Fruit fly (Drosophila melanogaster): ENCODE measurements around the gene MnM.

MnM gene

DNA sequence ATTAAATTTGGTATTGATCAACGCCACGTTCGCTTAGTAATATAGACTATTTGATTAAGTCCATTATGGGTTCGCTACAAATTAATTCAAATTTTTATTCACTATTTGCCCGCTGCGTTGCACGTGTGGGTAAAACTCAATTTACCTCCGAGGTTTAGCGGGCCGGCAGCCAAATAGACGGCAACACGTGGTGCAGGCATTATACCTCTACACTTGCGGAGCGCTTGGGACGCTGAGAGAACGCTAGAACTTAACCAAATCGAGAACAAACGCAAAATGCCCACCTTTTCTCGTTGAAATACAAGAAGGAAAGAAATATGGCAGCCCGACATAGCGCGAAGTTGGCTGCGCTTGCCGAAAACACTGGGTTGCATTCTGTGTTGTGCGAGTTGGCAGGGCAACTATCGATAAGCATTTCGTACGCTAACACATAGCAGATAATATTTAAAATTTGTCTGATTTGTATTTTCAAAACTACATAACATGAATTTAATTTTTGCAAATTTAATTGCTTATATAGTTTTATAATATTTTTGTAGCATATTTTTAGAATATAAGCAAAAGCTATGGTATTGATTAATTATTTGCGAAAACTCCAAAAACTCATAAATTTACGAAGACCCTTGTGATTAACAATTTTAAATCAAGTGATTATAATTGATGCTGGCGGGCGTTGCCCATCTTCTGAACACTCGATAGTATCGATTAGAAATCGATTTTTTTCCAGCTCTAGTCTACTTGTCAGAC lies 44.4 kb upstream of the MnM start, which contains the start of the genes RpL28 and eIF1 (continued):
- peak; percentile 84 for TF ChIP-seq gro (GFP tag; optimal IDR thresholded peaks at IDR 0.05)
- TF ChIP-seq CG8478 (optimal IDR thresholded peaks at IDR 0.05), result no peak
- TF ChIP-seq Sox100B (GFP tag; optimal IDR thresholded peaks at IDR 0.05), result peak; percentile 93
- TF ChIP-seq Deaf1 (tag; optimal IDR thresholded peaks at IDR 0.05), result no peak
- TF ChIP-seq CG1024 (GFP tag; IDR thresholded peaks at IDR 0.05), result peak; percentile 84
- no peak for TF ChIP-seq lov (optimal IDR thresholded peaks at IDR 0.05)
- peak; percentile 95 for TF ChIP-seq lov (GFP tag; IDR thresholded peaks at IDR 0.05)
- TF ChIP-seq CG8089 (GFP tag; optimal IDR thresholded peaks at IDR 0.05), result peak; percentile 93
- TF ChIP-seq CG8359 (GFP tag; optimal IDR thresholded peaks at IDR 0.05; ENCODE audit: borderline replicate concordance), result peak; percentile 86
- TF ChIP-seq CG12071 (GFP tag; optimal IDR thresholded peaks at IDR 0.05), result peak; percentile 92
- TF ChIP-seq crol (GFP tag; IDR thresholded peaks at IDR 0.05), result peak; percentile 36; the same call in 1 of the 2 replicates
- peak; percentile 85 for TF ChIP-seq her (GFP tag; optimal IDR thresholded peaks at IDR 0.05)
- TF ChIP-seq chn (GFP tag; optimal IDR thresholded peaks at IDR 0.05), result peak; percentile 90
- TF ChIP-seq CG12219 (GFP tag; optimal IDR thresholded peaks at IDR 0.05), result peak; percentile 87
- peak; percentile 81 for TF ChIP-seq CG6683 (GFP tag; optimal IDR thresholded peaks at IDR 0.05)
- peak; percentile 78 to 88 for TF ChIP-seq Pdp1 (GFP tag; optimal IDR thresholded peaks at IDR 0.05)
- peak; percentile 86; the same call in 2 of the 3 replicates for TF ChIP-seq C15 (GFP tag; IDR thresholded peaks at IDR 0.05)
- peak; percentile 87 for TF ChIP-seq eyg (GFP tag; optimal IDR thresholded peaks at IDR 0.05)
- peak; percentile 45; the same call in 1 of the 3 replicates for TF ChIP-seq CG7963 (GFP tag; IDR thresholded peaks at IDR 0.05; ENCODE audit: partially characterized antibody)
- peak; percentile 94 for TF ChIP-seq Mad (GFP tag; optimal IDR thresholded peaks at IDR 0.05)
- TF ChIP-seq CG34376 (GFP tag; optimal IDR thresholded peaks at IDR 0.05), result peak; percentile 97
- peak; percentile 57; the same call in 1 of the 2 replicates for TF ChIP-seq CG32767 (GFP tag; IDR thresholded peaks at IDR 0.05)
- no peak for TF ChIP-seq yki (optimal IDR thresholded peaks at IDR 0.05)
- peak; percentile 45 to 93 for TF ChIP-seq Hr51 (GFP tag; optimal IDR thresholded peaks at IDR 0.05)
- peak; percentile 93 for TF ChIP-seq CG33213 (GFP tag; optimal IDR thresholded peaks at IDR 0.05)
- TF ChIP-seq pita (GFP tag; optimal IDR thresholded peaks at IDR 0.05), result no peak
- TF ChIP-seq CG8924 (tag; optimal IDR thresholded peaks at IDR 0.05), result peak; percentile 81
- TF ChIP-seq eve (GFP tag; optimal IDR thresholded peaks at IDR 0.05), result no peak
- peak; percentile 79 for TF ChIP-seq tgo (GFP tag; IDR thresholded peaks at IDR 0.05)
- TF ChIP-seq Elba2 (GFP tag; optimal IDR thresholded peaks at IDR 0.05), result peak; percentile 62
- TF ChIP-seq Dip3 (GFP tag; optimal IDR thresholded peaks at IDR 0.05), result peak; percentile 91
- peak; percentile 91 for TF ChIP-seq CG13296 (GFP tag; optimal IDR thresholded peaks at IDR 0.05)
- TF ChIP-seq Lhr (GFP tag; optimal IDR thresholded peaks at IDR 0.05), result peak; percentile 94
- peak; percentile 94 for TF ChIP-seq mirr (GFP tag; optimal IDR thresholded peaks at IDR 0.05)
- peak; percentile 87 for TF ChIP-seq Antp (GFP tag; optimal IDR thresholded peaks at IDR 0.05)
- peak; percentile 77 for TF ChIP-seq CG2120 (GFP tag; optimal IDR thresholded peaks at IDR 0.05)
- peak; percentile 88 for TF ChIP-seq vfl (GFP tag; optimal IDR thresholded peaks at IDR 0.05)
- peak; percentile 89 for TF ChIP-seq CG17802 (tag; optimal IDR thresholded peaks at IDR 0.05)
- TF ChIP-seq Spps (tag; optimal IDR thresholded peaks at IDR 0.05), result peak; percentile 36
- no peak for TF ChIP-seq Doc2 (GFP tag; IDR thresholded peaks at IDR 0.05)
- no peak; the same call in none of the 2 replicates for TF ChIP-seq CG42726 (GFP tag; IDR thresholded peaks at IDR 0.05; ENCODE audit: partially characterized antibody)
- TF ChIP-seq CG2116 (GFP tag; optimal IDR thresholded peaks at IDR 0.05), result peak; percentile 100
- peak; percentile 90 for TF ChIP-seq Fer1 (GFP tag; optimal IDR thresholded peaks at IDR 0.05)
- peak; percentile 53 for TF ChIP-seq exex (tag; optimal IDR thresholded peaks at IDR 0.05)
- TF ChIP-seq CG3407 (GFP tag; optimal IDR thresholded peaks at IDR 0.05), result peak; percentile 92
- peak; percentile 86 for TF ChIP-seq lbe (GFP tag; optimal IDR thresholded peaks at IDR 0.05)
- peak; percentile 39; the same call in 1 of the 2 replicates for TF ChIP-seq Xrp1 (GFP tag; IDR thresholded peaks at IDR 0.05)
- peak; percentile 68 for TF ChIP-seq bbx (GFP tag; IDR thresholded peaks at IDR 0.05; ENCODE audit: partially characterized antibody)
- TF ChIP-seq CG11247 (GFP tag; IDR thresholded peaks at IDR 0.05), result peak; percentile 87
- peak; percentile 87 for TF ChIP-seq row (GFP tag; IDR thresholded peaks at IDR 0.05)
